Fruit fly (Drosophila melanogaster) whole organism: ENCODE measurements around the gene cmpy.

ENCODE experiments used
- psq ChIP-seq: fragments of >200 bp; optimal IDR thresholded peaks from 2 replicates; lab custom pipeline; 2017
- usp ChIP-seq: fragments of >200 bp; optimal IDR thresholded peaks from 2 replicates; lab custom pipeline; 2017; ENCODE audit warnings: missing biosample characterization, missing genetic modification characterization, mixed read lengths

- TF ChIP-seq psq (lab: Kevin White, UChicago) (no peak), usp (GFP tag; lab: Kevin White, UChicago) (no peak)
Observed at dm6 chr3L:20739414-20739813, 20.4 kb upstream of the cmpy start, which contains the start of gene Gr77a.
